Worm (Caenorhabditis elegans) whole organism, L4 larva: ENCODE measurements around the gene srh-239.

ENCODE experiments used
- F10B5.3 ChIP-seq: sonication (generic microtip); optimal IDR thresholded peaks from 2 replicates; lab custom pipeline; 2016; ENCODE audit warnings: mild to moderate bottlenecking, missing genetic modification characterization, missing compliant biosample characterization
- F44E2.7 ChIP-seq: fragments of 200-800 bp; sonication (Bioruptor generic); IDR thresholded peaks from 2 replicates; pipeline ENCODE4 v2.1.2; 2022; ENCODE audit warnings: missing genetic modification characterization, missing compliant biosample characterization
- T20F7.1 ChIP-seq: fragments of 200-800 bp; sonication (Bioruptor generic); optimal IDR thresholded peaks from 2 replicates; lab custom pipeline; 2018; ENCODE audit warnings: mild to moderate bottlenecking, missing genetic modification characterization, missing compliant biosample characterization
- Y48G9A.11 ChIP-seq: fragments of 200-800 bp; sonication (Bioruptor generic); IDR thresholded peaks from 2 replicates; pipeline ENCODE4 v1.3.6; 2022; ENCODE audit warnings: missing genetic modification reagents, missing genetic modification characterization, missing compliant biosample characterization
- Y5F2A.4 ChIP-seq: fragments of 200-800 bp; sonication (Bioruptor generic); optimal IDR thresholded peaks from 2 replicates; lab custom pipeline; 2018; ENCODE audit warnings: mild to moderate bottlenecking, missing genetic modification characterization, missing compliant biosample characterization
- ZK337.2 ChIP-seq: fragments of 200-800 bp; sonication (Bioruptor generic); IDR thresholded peaks from 2 replicates; pipeline ENCODE4 v1.3.6; 2022; ENCODE audit warnings: missing genetic modification reagents, missing genetic modification characterization, missing compliant biosample characterization
- ZK546.5 ChIP-seq, 2 experiments: sonication (generic microtip); optimal IDR thresholded peaks; 2 replicates each; lab custom pipeline; 2017; ENCODE audit warnings: missing biosample characterization in 2 of 2, missing genetic modification characterization in 2 of 2
- aha-1 ChIP-seq: fragments of 150-350 bp; peaks from one replicate; lab custom pipeline; 2014; ENCODE audit warnings: missing biosample characterization, missing genetic modification characterization
- ceh-28 ChIP-seq: fragments of 150-350 bp; optimal IDR thresholded peaks from 2 replicates; lab custom pipeline; 2014; ENCODE audit warnings: missing biosample characterization, missing genetic modification reagents, missing genetic modification characterization
- ceh-32 ChIP-seq: sonication (generic microtip); optimal IDR thresholded peaks from 2 replicates; lab custom pipeline; 2016; ENCODE audit warnings: mild to moderate bottlenecking, missing genetic modification characterization, missing compliant biosample characterization; ENCODE audit not compliant: poor library complexity
- ceh-44 ChIP-seq: fragments of 200-800 bp; sonication (Bioruptor generic); IDR thresholded peaks from 2 replicates; pipeline ENCODE4 v1.3.6; 2022; ENCODE audit warnings: missing genetic modification reagents, missing genetic modification characterization, missing compliant biosample characterization
- daf-16 ChIP-seq, 3 experiments: sonication (generic microtip); optimal IDR thresholded peaks; 2 replicates each; lab custom pipeline; 2016 to 2017; ENCODE audit warnings: missing genetic modification characterization in 3 of 3, missing genetic modification reagents in 3 of 3, mild to moderate bottlenecking in 2 of 3, missing compliant biosample characterization in 2 of 3, missing biosample characterization in 1 of 3, moderate library complexity in 1 of 3
- daf-8 ChIP-seq: fragments of 200-800 bp; sonication (Bioruptor generic); IDR thresholded peaks from 2 replicates; pipeline ENCODE4 v1.3.6; 2022; ENCODE audit warnings: missing genetic modification characterization, missing compliant biosample characterization
- dmd-6 ChIP-seq: fragments of 200-800 bp; sonication (Bioruptor generic); IDR thresholded peaks from 2 replicates; pipeline ENCODE4 v1.3.6; 2022; ENCODE audit warnings: missing genetic modification reagents, missing genetic modification characterization, missing compliant biosample characterization
- dmd-8 ChIP-seq: fragments of 200-800 bp; sonication (Bioruptor generic); IDR thresholded peaks from 2 replicates; pipeline ENCODE4 v1.3.6; 2022; ENCODE audit warnings: missing genetic modification characterization, missing compliant biosample characterization
- egl-43 ChIP-seq: fragments of 200-800 bp; sonication (Bioruptor generic); IDR thresholded peaks from 2 replicates; pipeline ENCODE4 v1.3.6; 2022; ENCODE audit warnings: missing genetic modification reagents, missing genetic modification characterization, missing compliant biosample characterization
- fos-1 ChIP-seq: fragments of 150-350 bp; optimal IDR thresholded peaks from 2 replicates; lab custom pipeline; 2014; ENCODE audit warnings: missing biosample characterization, missing genetic modification characterization
- gei-8 ChIP-seq: fragments of 200-800 bp; sonication (Bioruptor generic); optimal IDR thresholded peaks from 2 replicates; lab custom pipeline; 2018; ENCODE audit warnings: mild to moderate bottlenecking, missing genetic modification characterization, missing compliant biosample characterization
- hlh-11 ChIP-seq: fragments of 200-800 bp; sonication (Bioruptor generic); optimal IDR thresholded peaks from 2 replicates; lab custom pipeline; 2018; ENCODE audit warnings: mild to moderate bottlenecking, missing genetic modification characterization, missing compliant biosample characterization
- hlh-30 ChIP-seq: sonication (generic microtip); optimal IDR thresholded peaks from 2 replicates; lab custom pipeline; 2017; ENCODE audit warnings: antibody characterized with exemption, mild to moderate bottlenecking, missing genetic modification characterization, missing compliant biosample characterization; ENCODE audit not compliant: insufficient read depth
- hmg-1.1 ChIP-seq: fragments of 200-800 bp; sonication (Bioruptor generic); IDR thresholded peaks from 2 replicates; pipeline ENCODE4 v1.3.6; 2022; ENCODE audit warnings: missing genetic modification reagents, missing genetic modification characterization, missing compliant biosample characterization
- lim-7 ChIP-seq: fragments of 200-800 bp; sonication (Bioruptor generic); IDR thresholded peaks from 2 replicates; pipeline ENCODE4 v1.3.6; 2022; ENCODE audit warnings: missing genetic modification characterization, missing compliant biosample characterization
- lin-15B ChIP-seq: fragments of 150-350 bp; sonication (generic microtip); optimal IDR thresholded peaks from 3 replicates; lab custom pipeline; 2014; ENCODE audit warnings: missing biosample characterization, missing genetic modification characterization
- lin-39 ChIP-seq: fragments of 150-350 bp; optimal IDR thresholded peaks from 2 replicates; lab custom pipeline; 2014; ENCODE audit warnings: missing biosample characterization, missing genetic modification reagents, missing genetic modification characterization
- mdl-1 ChIP-seq, 2 experiments: fragments of 150-350 bp in 1 of 2; sonication (generic microtip) in 1 of 2; optimal IDR thresholded peaks; 2 replicates each; lab custom pipeline; 2014 to 2017; ENCODE audit warnings: missing biosample characterization in 2 of 2, missing genetic modification characterization in 2 of 2
- mdt-29 ChIP-seq: fragments of 200-800 bp; sonication (Bioruptor generic); IDR thresholded peaks from 2 replicates; pipeline ENCODE4 v1.3.6; 2022; ENCODE audit warnings: missing genetic modification reagents, missing genetic modification characterization, missing compliant biosample characterization
- mep-1 ChIP-seq: fragments of 150-350 bp; sonication (generic microtip); optimal IDR thresholded peaks from 3 replicates; lab custom pipeline; 2014; ENCODE audit warnings: missing biosample characterization, missing genetic modification characterization
- nhr-10 ChIP-seq: fragments of 150-350 bp; optimal IDR thresholded peaks from 2 replicates; lab custom pipeline; 2014; ENCODE audit warnings: missing biosample characterization, missing genetic modification characterization
- nhr-102 ChIP-seq: sonication (generic microtip); optimal IDR thresholded peaks from 2 replicates; lab custom pipeline; 2016; ENCODE audit warnings: mild to moderate bottlenecking, missing genetic modification characterization, moderate library complexity, missing compliant biosample characterization
- nhr-11 ChIP-seq: fragments of 150-350 bp; optimal IDR thresholded peaks from 2 replicates; lab custom pipeline; 2014; ENCODE audit warnings: missing biosample characterization, missing genetic modification characterization
- nhr-111 ChIP-seq: fragments of 200-800 bp; sonication (Bioruptor generic); optimal IDR thresholded peaks from 2 replicates; lab custom pipeline; 2018; ENCODE audit warnings: mild to moderate bottlenecking, missing genetic modification characterization, missing compliant biosample characterization
- nhr-237 ChIP-seq: sonication (generic microtip); optimal IDR thresholded peaks from 2 replicates; lab custom pipeline; 2017; ENCODE audit warnings: missing biosample characterization, missing genetic modification characterization
- nhr-25 ChIP-seq: sonication (generic microtip); optimal IDR thresholded peaks from 2 replicates; lab custom pipeline; 2017; ENCODE audit warnings: missing genetic modification characterization, mild to moderate bottlenecking, missing compliant biosample characterization, antibody characterized with exemption, moderate library complexity, borderline replicate concordance; ENCODE audit not compliant: insufficient read depth
- nhr-28 ChIP-seq: fragments of 150-350 bp; optimal IDR thresholded peaks from 2 replicates; lab custom pipeline; 2014; ENCODE audit warnings: missing biosample characterization, missing genetic modification characterization
- nhr-77 ChIP-seq: fragments of 150-350 bp; optimal IDR thresholded peaks from 2 replicates; lab custom pipeline; 2014; ENCODE audit warnings: missing biosample characterization, missing genetic modification characterization
- php-3 ChIP-seq: fragments of 200-800 bp; sonication (Bioruptor generic); IDR thresholded peaks from 2 replicates; pipeline ENCODE4 v1.3.6; 2022; ENCODE audit warnings: missing genetic modification reagents, missing genetic modification characterization, missing compliant biosample characterization
- saeg-2 ChIP-seq: fragments of 200-800 bp; sonication (Bioruptor generic); IDR thresholded peaks from 2 replicates; pipeline ENCODE4 v1.3.6; 2022; ENCODE audit warnings: missing genetic modification reagents, missing genetic modification characterization, missing compliant biosample characterization
- snpc-4 ChIP-seq: fragments of 150-350 bp; optimal IDR thresholded peaks from 2 replicates; lab custom pipeline; 2014; ENCODE audit warnings: missing biosample characterization, missing genetic modification characterization
- tag-97 ChIP-seq: fragments of 200-800 bp; sonication (Bioruptor generic); IDR thresholded peaks from 2 replicates; pipeline ENCODE4 v1.3.6; 2022; ENCODE audit warnings: missing genetic modification characterization, missing compliant biosample characterization
- tra-1 ChIP-seq: fragments of 200-800 bp; sonication (Bioruptor generic); IDR thresholded peaks from 2 replicates; pipeline ENCODE4 v1.3.6; 2022; ENCODE audit warnings: missing genetic modification reagents, missing genetic modification characterization, missing compliant biosample characterization
- unc-130 ChIP-seq: sonication (generic microtip); optimal IDR thresholded peaks from 2 replicates; lab custom pipeline; 2016; ENCODE audit warnings: missing genetic modification reagents, missing genetic modification characterization, missing compliant biosample characterization
- unc-39 ChIP-seq: sonication (generic microtip); optimal IDR thresholded peaks from 2 replicates; lab custom pipeline; 2017; ENCODE audit warnings: missing biosample characterization, missing genetic modification characterization
- vab-7 ChIP-seq: fragments of 200-800 bp; sonication (Bioruptor generic); IDR thresholded peaks from 2 replicates; pipeline ENCODE4 v1.3.6; 2022; ENCODE audit warnings: missing genetic modification reagents, missing genetic modification characterization, missing compliant biosample characterization
- zip-11 ChIP-seq: fragments of 200-800 bp; sonication (Bioruptor generic); IDR thresholded peaks from 2 replicates; pipeline ENCODE4 v1.3.6; 2022; ENCODE audit warnings: missing genetic modification characterization, missing compliant biosample characterization
- ztf-11 ChIP-seq: fragments of 150-350 bp; optimal IDR thresholded peaks from 2 replicates; lab custom pipeline; 2014; ENCODE audit warnings: missing biosample characterization, missing genetic modification characterization
- ztf-7 ChIP-seq: fragments of 150-350 bp; optimal IDR thresholded peaks from 2 replicates; lab custom pipeline; 2014; ENCODE audit warnings: missing biosample characterization, missing genetic modification characterization

srh-239 gene

DNA sequence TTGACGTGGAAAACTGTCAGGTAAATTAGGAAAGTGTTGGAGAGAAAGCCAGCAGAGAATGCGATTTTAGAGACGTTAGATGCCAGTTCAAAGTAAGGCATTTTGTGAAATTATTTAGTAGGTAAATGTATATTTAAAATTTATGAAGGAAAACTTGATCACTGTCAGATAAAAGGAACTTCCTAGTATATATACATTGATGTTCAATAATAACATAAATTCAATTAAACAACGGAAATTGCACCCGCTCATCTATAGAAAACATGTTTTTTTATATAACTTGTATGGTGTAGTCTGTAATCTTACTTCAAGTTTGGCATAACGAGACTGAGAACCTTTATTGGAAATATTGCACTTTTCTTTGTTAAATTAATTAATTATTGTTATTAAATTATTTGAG lies 13.6 kb downstream of the srh-239 start, which contains the start of gene str-71:
str-71 (minus strand) TSS at position 101 of the 400 bp plus-strand sequence.
- TF ChIP-seq aha-1 (tag; lab: Kevin White, UChicago) = peak; percentile 83
- no peak for TF ChIP-seq nhr-77 (tag; lab: Kevin White, UChicago)

ce11 chrV:15464402-15464801 lies 18.9 kb downstream of the srh-239 start, which contains the start of gene rocf-1:
rocf-1 (minus strand) TSS chrV:15464502.
- TF ChIP-seq nhr-237 (tag; lab: Kevin White, UChicago) (no peak), ceh-44 (no peak), dmd-8 (GFP tag; lab: Robert Waterston, UW) (0 out of 2 replicates have a peak, but pooled peaks have one; percentile 31)

ce11 chrV:15465032-15465727 lies 19.6 kb downstream of the srh-239 start, which contains the start of gene pqn-71:
pqn-71 (plus strand) TSS chrV:15465677.
- TF ChIP-seq php-3 (GFP tag; lab: Robert Waterston, UW) (peak; percentile 80), egl-43 (GFP tag; lab: Robert Waterston, UW) (peak; percentile 97), lim-7 (peak; percentile 92), ztf-11 (tag; lab: Kevin White, UChicago) (no peak), fos-1 (no peak), ceh-32 (peak; percentile 74), ZK546.5 (tag; optimal IDR thresholded peaks at IDR 0.05; lab: Kevin White, UChicago) (no peak), snpc-4 (tag; lab: Kevin White, UChicago) (peak; percentile 27), hlh-11 (tag; lab: Kevin White, UChicago) (peak; percentile 89), tra-1 (peak; percentile 97), Y5F2A.4 (peak; percentile 81), mdt-29 (GFP tag; lab: Robert Waterston, UW) (peak; percentile 93), saeg-2 (peak; percentile 92), Y48G9A.11 (GFP tag; lab: Robert Waterston, UW) (peak; percentile 92), vab-7 (peak; percentile 91), nhr-11 (tag; lab: Kevin White, UChicago) (peak; percentile 64), T20F7.1 (GFP tag; lab: Kevin White, UChicago) (no peak), nhr-10 (tag; lab: Kevin White, UChicago) (no peak), daf-16 (GFP tag; optimal IDR thresholded peaks at IDR 0.05; lab: Kevin White, UChicago) (peak; percentile 91 to 96), daf-16 (tag; optimal IDR thresholded peaks at IDR 0.05; lab: Kevin White, UChicago) (peak; percentile 84), F10B5.3 (tag; lab: Kevin White, UChicago) (peak; percentile 81), nhr-28 (tag; lab: Kevin White, UChicago) (peak; percentile 74), dmd-6 (GFP tag; lab: Robert Waterston, UW) (peak; percentile 94), tag-97 (0 out of 2 replicates have a peak, but pooled peaks have one; percentile 41), unc-130 (GFP tag; lab: Kevin White, UChicago) (peak; percentile 93), mep-1 (tag; lab: Kevin White, UChicago) (peak; percentile 96), F44E2.7 (GFP tag; lab: Robert Waterston, UW) (peak; percentile 95), lin-39 (no peak), ceh-28 (tag; lab: Kevin White, UChicago) (no peak), nhr-102 (tag; lab: Kevin White, UChicago) (no peak), ztf-7 (tag; lab: Kevin White, UChicago) (no peak), lin-15B (tag; lab: Kevin White, UChicago) (no peak), hmg-1.1 (GFP tag; lab: Robert Waterston, UW) (peak; percentile 97), nhr-111 (peak; percentile 86), zip-11 (GFP tag; lab: Robert Waterston, UW) (peak; percentile 85; the same call in 1 of the 2 replicates), mdl-1 (tag; optimal IDR thresholded peaks at IDR 0.05; lab: Kevin White, UChicago) (peak; percentile 46 to 77), daf-8 (GFP tag; lab: Robert Waterston, UW) (peak; percentile 63; the same call in 1 of the 2 replicates), unc-39 (tag; lab: Kevin White, UChicago) (no peak), gei-8 (GFP tag; lab: Kevin White, UChicago) (peak; percentile 83), ZK337.2 (GFP tag; lab: Robert Waterston, UW) (peak; percentile 60), nhr-25 (tag; lab: Kevin White, UChicago) (peak; percentile 80), hlh-30 (tag; lab: Kevin White, UChicago) (peak; percentile 91)
